Worm (Caenorhabditis elegans): ENCODE measurements around the gene ZC250.4.

- TF ChIP-seq vab-15 (tag; optimal IDR thresholded peaks at IDR 0.05) (no peak), sptf-1 (tag; optimal IDR thresholded peaks at IDR 0.05) (no peak), lin-35 (GFP tag; optimal IDR thresholded peaks at IDR 0.05) (no peak), ceh-63 (GFP tag; optimal IDR thresholded peaks at IDR 0.05) (no peak), lin-39 (tag; optimal IDR thresholded peaks at IDR 0.05) (no peak), ztf-4 (tag; optimal IDR thresholded peaks at IDR 0.05) (no peak), elt-3 (tag; optimal IDR thresholded peaks at IDR 0.05) (no peak)
Measured at ce11 chrV:5819903-5820302, 7.0 kb upstream of the ZC250.4 start.
